Worm (Caenorhabditis elegans): ENCODE measurements around the gene clec-157.

- TF ChIP-seq tab-1 (GFP tag; IDR thresholded peaks at IDR 0.05) (no peak), flt-1 (GFP tag; IDR thresholded peaks at IDR 0.05) (no peak), cog-1 (tag; optimal IDR thresholded peaks at IDR 0.05) (no peak)
These were observed 39.2 kb upstream of the clec-157 start, which contains the start of gene clec-5 for ce11 chrIII:4883429-4883828.
